Worm (Caenorhabditis elegans): ENCODE data around the gene str-199.

Gene str-199

DNA sequence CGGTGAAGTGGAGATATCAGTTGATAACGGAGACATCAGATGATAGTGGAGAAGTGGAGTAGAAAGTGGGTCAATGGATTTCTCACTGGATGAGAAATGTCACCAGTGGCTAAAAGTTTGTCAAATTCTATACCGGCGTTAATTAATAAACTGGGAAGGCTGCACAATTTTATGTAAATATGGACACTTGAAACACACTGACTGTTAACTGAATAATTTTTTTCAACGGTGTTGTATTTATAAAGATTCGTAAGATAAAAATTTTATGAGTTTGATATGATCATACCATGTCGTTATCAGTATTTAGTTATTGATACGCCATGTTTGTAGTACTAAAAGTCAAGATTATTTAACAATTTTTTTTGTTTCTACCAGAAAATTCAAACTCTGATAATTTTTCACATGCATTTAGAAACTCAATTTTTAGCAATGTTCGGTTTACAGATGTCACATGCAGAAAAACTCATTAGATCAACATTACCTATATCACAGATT, 30.8 kb downstream of the str-199 start, which contains the start of gene F40D4.12:
Gene F40D4.12 (plus strand): TSS at position 445 of the 495 bp plus-strand sequence.
- TF ChIP-seq T23F11.4 (GFP tag; optimal IDR thresholded peaks at IDR 0.05), result no peak
- no peak for TF ChIP-seq pax-1 (tag; optimal IDR thresholded peaks at IDR 0.05)
- no peak for TF ChIP-seq ztf-16 (tag; optimal IDR thresholded peaks at IDR 0.05)
- TF ChIP-seq elt-2 (tag; optimal IDR thresholded peaks at IDR 0.05), result peak; percentile 58
- TF ChIP-seq ceh-18 (tag; optimal IDR thresholded peaks at IDR 0.05), result no peak
- TF ChIP-seq hlh-13 (GFP tag; optimal IDR thresholded peaks at IDR 0.05), result no peak

DNA sequence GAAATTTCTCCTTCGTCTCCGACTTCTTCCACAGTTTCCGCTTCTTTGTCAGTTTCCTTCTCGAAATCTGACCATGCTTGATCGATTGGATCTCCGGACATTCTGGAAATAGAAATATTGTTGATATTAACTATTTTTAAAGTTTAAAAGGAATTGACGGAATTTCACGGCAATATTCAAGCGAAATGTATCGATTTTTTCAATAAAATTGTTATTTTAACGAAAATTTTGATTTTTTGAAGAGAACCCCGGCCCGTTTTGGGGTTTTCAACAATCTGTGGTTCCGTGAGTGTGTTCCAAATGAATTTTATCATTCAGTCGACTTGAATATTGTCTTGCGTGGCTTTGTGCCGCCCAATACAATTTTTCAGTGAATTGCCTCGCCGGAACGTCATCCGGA, 33.1 kb downstream of the str-199 start, which contains the start of gene F40D4.13:
Gene F40D4.13 (minus strand): TSS at position 101 of the 400 bp plus-strand sequence.
- TF ChIP-seq sox-2 (GFP tag; IDR thresholded peaks at IDR 0.05) (no peak), npax-4 (tag; optimal IDR thresholded peaks at IDR 0.05) (no peak), ceh-48 (tag; optimal IDR thresholded peaks at IDR 0.05) (no peak), pax-1 (tag; optimal IDR thresholded peaks at IDR 0.05) (no peak), hlh-8 (tag; optimal IDR thresholded peaks at IDR 0.05) (no peak), ceh-24 (tag; optimal IDR thresholded peaks at IDR 0.05) (no peak), rnt-1 (tag; optimal IDR thresholded peaks at IDR 0.05) (no peak), hlh-30 (tag; optimal IDR thresholded peaks at IDR 0.05; ENCODE audit: insufficient read depth) (no peak), Y22D7AL.16 (tag; optimal IDR thresholded peaks at IDR 0.05) (no peak), mec-3 (tag; optimal IDR thresholded peaks at IDR 0.05; ENCODE audit: borderline replicate concordance) (no peak), che-1 (tag; optimal IDR thresholded peaks at IDR 0.05) (no peak), pag-3 (tag; optimal IDR thresholded peaks at IDR 0.05; ENCODE audit: borderline replicate concordance) (no peak), T23F11.4 (GFP tag; optimal IDR thresholded peaks at IDR 0.05) (no peak), unc-86 (tag; optimal IDR thresholded peaks at IDR 0.05) (no peak), pha-2 (tag; optimal IDR thresholded peaks at IDR 0.05) (no peak), hlh-13 (GFP tag; optimal IDR thresholded peaks at IDR 0.05) (no peak), ttx-3 (tag; optimal IDR thresholded peaks at IDR 0.05) (no peak), tbx-7 (tag; optimal IDR thresholded peaks at IDR 0.05) (no peak), madf-2 (tag; optimal IDR thresholded peaks at IDR 0.05) (no peak), dve-1 (tag; optimal IDR thresholded peaks at IDR 0.05) (no peak)

DNA sequence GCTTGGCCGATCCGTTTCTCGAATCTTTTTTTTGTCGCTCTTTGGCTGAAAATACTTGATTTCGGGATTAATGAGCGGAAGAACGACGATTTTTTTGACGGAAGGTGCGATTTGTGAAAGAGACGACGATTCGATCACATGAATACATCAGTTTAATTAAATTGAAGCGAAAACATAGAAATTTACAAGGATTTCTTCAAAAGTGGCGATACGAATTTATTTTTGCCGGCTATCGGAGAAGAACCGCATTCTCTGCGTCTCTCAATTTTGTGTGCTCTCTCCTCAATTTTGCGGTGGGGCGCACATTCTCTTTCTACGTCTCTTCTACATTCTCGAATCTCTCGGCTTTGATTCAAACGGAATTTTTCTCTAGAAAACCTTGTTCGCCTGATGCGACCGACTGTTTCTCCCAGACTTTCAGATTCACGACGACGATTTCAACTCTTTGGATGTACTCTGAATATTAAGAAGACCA, 34.9 kb downstream of the str-199 start, which contains the start of gene F40D4.17:
Gene F40D4.17 (minus strand): TSS at position 51 of the 475 bp plus-strand sequence.
- no peak for TF ChIP-seq ama-1 (optimal IDR thresholded peaks at IDR 0.05)
- no peak for TF ChIP-seq lim-6 (tag; optimal IDR thresholded peaks at IDR 0.05)
- no peak for TF ChIP-seq mec-3 (tag; optimal IDR thresholded peaks at IDR 0.05; ENCODE audit: borderline replicate concordance)
- TF ChIP-seq ztf-16 (tag; optimal IDR thresholded peaks at IDR 0.05), result no peak
- no peak for TF ChIP-seq odd-2 (tag; optimal IDR thresholded peaks at IDR 0.05)
- TF ChIP-seq sdc-2 (tag; optimal IDR thresholded peaks at IDR 0.05), result no peak
- TF ChIP-seq hlh-6 (tag; optimal IDR thresholded peaks at IDR 0.05), result no peak
- TF ChIP-seq sox-2 (GFP tag; IDR thresholded peaks at IDR 0.05), result no peak
- TF ChIP-seq ahr-1 (tag; optimal IDR thresholded peaks at IDR 0.05), result no peak
- no peak for TF ChIP-seq pag-3 (tag; optimal IDR thresholded peaks at IDR 0.05; ENCODE audit: borderline replicate concordance)
- no peak for TF ChIP-seq fkh-6 (tag; optimal IDR thresholded peaks at IDR 0.05)
- TF ChIP-seq pha-2 (tag; optimal IDR thresholded peaks at IDR 0.05), result no peak
- no peak for TF ChIP-seq ceh-22 (tag; optimal IDR thresholded peaks at IDR 0.05)
- no peak for TF ChIP-seq hlh-8 (tag; optimal IDR thresholded peaks at IDR 0.05)
- no peak for TF ChIP-seq pros-1 (tag; optimal IDR thresholded peaks at IDR 0.05)
- TF ChIP-seq Y22D7AL.16 (tag; optimal IDR thresholded peaks at IDR 0.05), result no peak
- no peak for TF ChIP-seq C08G9.2 (tag; optimal IDR thresholded peaks at IDR 0.05)
- TF ChIP-seq K02D7.2 (tag; optimal IDR thresholded peaks at IDR 0.05), result no peak
- TF ChIP-seq pat-9 (tag; optimal IDR thresholded peaks at IDR 0.05), result no peak

DNA sequence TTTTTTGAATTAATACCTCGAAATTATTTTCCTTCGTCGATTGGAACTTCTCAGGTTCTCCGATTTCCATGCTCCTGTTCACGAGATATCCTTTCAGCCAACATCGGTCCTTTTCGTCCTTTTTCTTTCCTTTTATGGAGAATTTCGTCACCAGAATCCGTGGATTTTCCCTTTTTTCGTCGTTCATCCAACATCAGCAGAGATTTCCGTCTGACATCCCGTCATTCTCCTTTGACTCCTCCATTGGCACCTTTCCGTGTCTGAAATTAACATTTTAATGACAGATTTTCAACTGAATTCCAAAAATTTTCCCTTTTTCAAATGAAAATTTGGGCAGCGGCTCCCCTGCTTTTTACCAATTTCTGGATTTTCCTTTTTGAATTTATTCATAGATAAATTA, 35.4 kb downstream of the str-199 start:
- TF ChIP-seq C38D4.7 (GFP tag; optimal IDR thresholded peaks at IDR 0.05), result no peak
- TF ChIP-seq ceh-48 (tag; optimal IDR thresholded peaks at IDR 0.05), result no peak
- no peak for TF ChIP-seq K09A11.1 (tag; optimal IDR thresholded peaks at IDR 0.05; ENCODE audit: insufficient read depth)
- no peak for TF ChIP-seq pax-1 (tag; optimal IDR thresholded peaks at IDR 0.05)
- TF ChIP-seq nhr-232 (tag; optimal IDR thresholded peaks at IDR 0.05), result no peak
- TF ChIP-seq ceh-45 (GFP tag; IDR thresholded peaks at IDR 0.05), result no peak
- no peak for TF ChIP-seq pag-3 (tag; optimal IDR thresholded peaks at IDR 0.05; ENCODE audit: borderline replicate concordance)
- TF ChIP-seq ceh-34 (tag; optimal IDR thresholded peaks at IDR 0.05), result no peak

Measured in whole organism, late embryonic.